Fruit fly (Drosophila melanogaster): Measurements from ENCODE around the gene CG6793.

CG6793 gene

dm6 chr3L:12040313-12040924 is 1.8 kb upstream of the CG6793 start:
- TF ChIP-seq CG1620 (GFP tag; optimal IDR thresholded peaks at IDR 0.05) (no peak), cic (GFP tag; optimal IDR thresholded peaks at IDR 0.05) (peak; percentile 52), Crg-1 (GFP tag; optimal IDR thresholded peaks at IDR 0.05) (no peak)

dm6 chr3L:12044279-12044678 is 2.1 kb downstream of the CG6793 start, which contains the start of gene CG43638:
TSS of gene CG43638 (plus strand) at chr3L:12044579.
- TF ChIP-seq Mnt (GFP tag; optimal IDR thresholded peaks at IDR 0.05): no peak
- TF ChIP-seq toe (GFP tag; optimal IDR thresholded peaks at IDR 0.05): no peak
- TF ChIP-seq tj (GFP tag; optimal IDR thresholded peaks at IDR 0.05): no peak
- TF ChIP-seq pad (GFP tag; optimal IDR thresholded peaks at IDR 0.05): no peak
- TF ChIP-seq Clk (GFP tag; optimal IDR thresholded peaks at IDR 0.05): no peak

- TF ChIP-seq cic (GFP tag; optimal IDR thresholded peaks at IDR 0.05) (peak; percentile 46), kay (GFP tag; ENCODE audit: borderline replicate concordance) (no peak), CG7045 (GFP tag; optimal IDR thresholded peaks at IDR 0.05) (peak; percentile 19), CG33017 (tag; optimal IDR thresholded peaks at IDR 0.05) (no peak)
Observed at dm6 chr3L:12045443-12045842, 3.3 kb downstream of the CG6793 start.

- peak; percentile 51 for TF ChIP-seq Clk (GFP tag; optimal IDR thresholded peaks at IDR 0.05)
- TF ChIP-seq bab1 (GFP tag; optimal IDR thresholded peaks at IDR 0.05): no peak
- TF ChIP-seq CG14711 (tag; optimal IDR thresholded peaks at IDR 0.05): peak; percentile 55
- peak; percentile 36 for TF ChIP-seq toe (GFP tag; optimal IDR thresholded peaks at IDR 0.05)
- peak; percentile 61 for TF ChIP-seq CG12768 (GFP tag; optimal IDR thresholded peaks at IDR 0.05)
- peak; percentile 73 for TF ChIP-seq CG7045 (GFP tag; optimal IDR thresholded peaks at IDR 0.05)
- peak; percentile 90 for TF ChIP-seq kay (GFP tag; ENCODE audit: borderline replicate concordance)
- TF ChIP-seq CG7101 (tag; optimal IDR thresholded peaks at IDR 0.05): peak; percentile 36
- peak; percentile 18 for TF ChIP-seq CG33017 (tag; optimal IDR thresholded peaks at IDR 0.05)
- TF ChIP-seq CG11617 (GFP tag; optimal IDR thresholded peaks at IDR 0.05): no peak
Observed at dm6 chr3L:12049597-12050311, 7.6 kb downstream of the CG6793 start.

- TF ChIP-seq CG33017 (tag; optimal IDR thresholded peaks at IDR 0.05) (peak; percentile 18), Hr96 (GFP tag; optimal IDR thresholded peaks at IDR 0.05) (no peak)
Observed at dm6 chr3L:12050629-12051028, 8.4 kb downstream of the CG6793 start.

- TF ChIP-seq tj (GFP tag; optimal IDR thresholded peaks at IDR 0.05) (no peak), cnc (optimal IDR thresholded peaks at IDR 0.05) (no peak), toe (GFP tag; optimal IDR thresholded peaks at IDR 0.05) (no peak), cic (GFP tag; optimal IDR thresholded peaks at IDR 0.05) (no peak), Clk (GFP tag; optimal IDR thresholded peaks at IDR 0.05) (no peak), ovo (GFP tag; optimal IDR thresholded peaks at IDR 0.05) (no peak), CG1620 (GFP tag; optimal IDR thresholded peaks at IDR 0.05) (no peak), CG33017 (tag; optimal IDR thresholded peaks at IDR 0.05) (no peak)
Observed at dm6 chr3L:12053695-12054094, 11.5 kb downstream of the CG6793 start.

dm6 chr3L:12056286-12057178 is 14.3 kb downstream of the CG6793 start:
- TF ChIP-seq Crg-1 (GFP tag; optimal IDR thresholded peaks at IDR 0.05) (no peak), cnc (optimal IDR thresholded peaks at IDR 0.05) (no peak), kay (GFP tag; ENCODE audit: borderline replicate concordance) (peak; percentile 63), CG5204 (GFP tag; optimal IDR thresholded peaks at IDR 0.05) (peak; percentile 38), bab1 (GFP tag; optimal IDR thresholded peaks at IDR 0.05) (no peak), pad (GFP tag; optimal IDR thresholded peaks at IDR 0.05) (peak; percentile 3), CG14711 (tag; optimal IDR thresholded peaks at IDR 0.05) (peak; percentile 35), ovo (GFP tag; optimal IDR thresholded peaks at IDR 0.05) (no peak), Clk (GFP tag; optimal IDR thresholded peaks at IDR 0.05) (no peak), tj (GFP tag; optimal IDR thresholded peaks at IDR 0.05) (peak; percentile 78), CG1620 (GFP tag; optimal IDR thresholded peaks at IDR 0.05) (no peak), Mnt (GFP tag; optimal IDR thresholded peaks at IDR 0.05) (peak; percentile 25), CG7045 (GFP tag; optimal IDR thresholded peaks at IDR 0.05) (peak; percentile 11), CG11617 (GFP tag; optimal IDR thresholded peaks at IDR 0.05) (peak; percentile 34), CG7101 (tag; optimal IDR thresholded peaks at IDR 0.05) (peak; percentile 13), toe (GFP tag; optimal IDR thresholded peaks at IDR 0.05) (peak; percentile 31), cic (GFP tag; optimal IDR thresholded peaks at IDR 0.05) (peak; percentile 99), Hr96 (GFP tag; optimal IDR thresholded peaks at IDR 0.05) (no peak), CG33017 (tag; optimal IDR thresholded peaks at IDR 0.05) (no peak), CG12768 (GFP tag; optimal IDR thresholded peaks at IDR 0.05) (no peak)
